Worm (Caenorhabditis elegans): Measurements from ENCODE around the gene T01D1.8.

- TF ChIP-seq B0035.1 (tag; optimal IDR thresholded peaks at IDR 0.05) (no peak), T26A5.8 (tag; optimal IDR thresholded peaks at IDR 0.05) (no peak), let-607 (tag; optimal IDR thresholded peaks at IDR 0.05) (no peak), lin-35 (GFP tag; optimal IDR thresholded peaks at IDR 0.05) (no peak), ets-4 (GFP tag; optimal IDR thresholded peaks at IDR 0.05) (no peak), lag-1 (GFP tag; IDR thresholded peaks at IDR 0.05) (no peak), lin-26 (GFP tag; IDR thresholded peaks at IDR 0.05) (no peak)
These were observed 10.1 kb downstream of the T01D1.8 start, which contains the start of gene chs-2 for ce11 chrII:196685-197084.
